Fruit fly (Drosophila melanogaster) whole organism, embryonic: Measurements from ENCODE around the gene CG5188.
A peak's percentile ranks its signal among the peaks of the same experiment; 100 is the strongest.

Source experiments
- Aef1 ChIP-seq: fragments of 200-800 bp; sonication (Bioruptor generic); IDR thresholded peaks from 3 replicates; pipeline ENCODE4 v1.3.6; 2022; ENCODE audit warnings: missing biosample characterization, missing genetic modification characterization
- CG10147 ChIP-seq: fragments of 200-800 bp; sonication (Bioruptor generic); optimal IDR thresholded peaks from 2 replicates; lab custom pipeline; 2019; ENCODE audit warnings: missing biosample characterization, mild to moderate bottlenecking, missing genetic modification characterization, moderate library complexity
- CG10321 ChIP-seq: fragments of 200-800 bp; sonication (Bioruptor generic); IDR thresholded peaks from 2 replicates; pipeline ENCODE4 v1.3.6; 2022; ENCODE audit warnings: missing biosample characterization, missing genetic modification characterization
- CG10431 ChIP-seq: fragments of 200-800 bp; sonication (Bioruptor generic); optimal IDR thresholded peaks from 3 replicates; lab custom pipeline; 2018; ENCODE audit warnings: missing biosample characterization, mild to moderate bottlenecking, missing genetic modification characterization
- CG11085 ChIP-seq: fragments of 200-800 bp; sonication (Bioruptor generic); IDR thresholded peaks from 2 replicates; pipeline ENCODE4 v1.3.6; 2022; ENCODE audit warnings: missing biosample characterization, missing genetic modification characterization
- CG11560 ChIP-seq: fragments of 200-800 bp; sonication (Bioruptor generic); IDR thresholded peaks from 3 replicates; pipeline ENCODE4 v1.3.6; 2022; ENCODE audit warnings: missing biosample characterization, missing genetic modification characterization
- CG12071 ChIP-seq: fragments of 200-800 bp; sonication (Bioruptor generic); optimal IDR thresholded peaks from 3 replicates; lab custom pipeline; 2018; ENCODE audit warnings: missing biosample characterization, mild to moderate bottlenecking, missing genetic modification characterization
- CG14014 ChIP-seq: fragments of 200-800 bp; sonication (Bioruptor generic); IDR thresholded peaks from 2 replicates; pipeline ENCODE4 v1.3.6; 2022; ENCODE audit warnings: missing biosample characterization, missing genetic modification characterization
- CG15073 ChIP-seq: fragments of 200-800 bp; sonication (Bioruptor generic); optimal IDR thresholded peaks from 2 replicates; lab custom pipeline; 2016; ENCODE audit warnings: missing biosample characterization, missing genetic modification characterization
- CG1529 ChIP-seq: fragments of 200-800 bp; sonication (Bioruptor generic); optimal IDR thresholded peaks from 3 replicates; lab custom pipeline; 2018; ENCODE audit warnings: missing biosample characterization, missing genetic modification characterization
- CG1603 ChIP-seq: fragments of 200-800 bp; sonication (Bioruptor generic); optimal IDR thresholded peaks from 2 replicates; lab custom pipeline; 2019; ENCODE audit warnings: missing biosample characterization, mild to moderate bottlenecking, missing genetic modification characterization, moderate library complexity
- CG17612 ChIP-seq: fragments of 200-800 bp; sonication (Bioruptor generic); IDR thresholded peaks from 2 replicates; pipeline ENCODE4 v1.3.6; 2022; ENCODE audit warnings: missing biosample characterization, missing genetic modification characterization
- CG17829 ChIP-seq: fragments of 200-800 bp; optimal IDR thresholded peaks from 2 replicates; lab custom pipeline; 2019; ENCODE audit warnings: missing biosample characterization, mild to moderate bottlenecking, missing genetic modification characterization, moderate library complexity
- CG4360 ChIP-seq: fragments of 200-800 bp; sonication (Bioruptor generic); IDR thresholded peaks from 2 replicates; pipeline ENCODE4 v1.3.6; 2022; ENCODE audit warnings: missing biosample characterization, missing genetic modification characterization
- CG4820 ChIP-seq: fragments of 200-800 bp; sonication (Bioruptor generic); optimal IDR thresholded peaks from 3 replicates; lab custom pipeline; 2016; ENCODE audit warnings: missing biosample characterization, missing genetic modification characterization
- CG5245 ChIP-seq: fragments of 200-800 bp; sonication (Bioruptor generic); optimal IDR thresholded peaks from 3 replicates; lab custom pipeline; 2016; ENCODE audit warnings: missing biosample characterization, missing genetic modification characterization
- CG6175 ChIP-seq: fragments of 200-800 bp; sonication (Bioruptor generic); IDR thresholded peaks from 3 replicates; pipeline ENCODE4 v1.3.6; 2022; ENCODE audit warnings: missing biosample characterization, missing genetic modification characterization
- CG6254 ChIP-seq: fragments of 200-800 bp; sonication (Bioruptor generic); optimal IDR thresholded peaks from 3 replicates; lab custom pipeline; 2017; ENCODE audit warnings: mild to moderate bottlenecking, missing biosample characterization, missing genetic modification reagents, missing genetic modification characterization
- CG8924 ChIP-seq: fragments of 200-800 bp; optimal IDR thresholded peaks from 3 replicates; lab custom pipeline; 2019; ENCODE audit warnings: missing biosample characterization, mild to moderate bottlenecking, missing genetic modification characterization, moderate library complexity
- CG8944 ChIP-seq: fragments of 200-800 bp; sonication (Bioruptor generic); optimal IDR thresholded peaks from 3 replicates; lab custom pipeline; 2016; ENCODE audit warnings: missing biosample characterization, missing genetic modification characterization
- Chrac-16 ChIP-seq: fragments of 200-800 bp; sonication (Bioruptor generic); optimal IDR thresholded peaks from 3 replicates; lab custom pipeline; 2016; ENCODE audit warnings: missing biosample characterization, missing genetic modification characterization
- Dad ChIP-seq: fragments of 200-800 bp; sonication (Bioruptor generic); optimal IDR thresholded peaks from 3 replicates; lab custom pipeline; 2016; ENCODE audit warnings: missing biosample characterization, missing genetic modification characterization
- Deaf1 ChIP-seq: fragments of 200-800 bp; optimal IDR thresholded peaks from 3 replicates; lab custom pipeline; 2019; ENCODE audit warnings: missing biosample characterization, mild to moderate bottlenecking, missing genetic modification characterization, moderate library complexity
- HLH3B ChIP-seq: fragments of 200-800 bp; sonication (Bioruptor generic); IDR thresholded peaks from 2 replicates; pipeline ENCODE4 v1.3.6; 2022; ENCODE audit warnings: missing biosample characterization, missing genetic modification characterization
- Hmr ChIP-seq: fragments of 200-800 bp; sonication (Bioruptor generic); optimal IDR thresholded peaks from 3 replicates; lab custom pipeline; 2017; ENCODE audit warnings: mild to moderate bottlenecking, missing biosample characterization, missing genetic modification reagents, missing genetic modification characterization
- Max ChIP-seq: fragments of 200-800 bp; sonication (Bioruptor generic); optimal IDR thresholded peaks from 2 replicates; lab custom pipeline; 2016; ENCODE audit warnings: missing biosample characterization, mild to moderate bottlenecking, missing genetic modification characterization
- Mrtf ChIP-seq: fragments of 200-800 bp; sonication (Bioruptor generic); IDR thresholded peaks from 3 replicates; pipeline ENCODE4 v1.3.6; 2022; ENCODE audit warnings: missing biosample characterization, missing genetic modification characterization
- Opbp ChIP-seq: fragments of 200-800 bp; sonication (Bioruptor generic); IDR thresholded peaks from 3 replicates; pipeline ENCODE4 v1.3.6; 2022; ENCODE audit warnings: missing biosample characterization, missing genetic modification characterization; ENCODE audit not compliant: partially characterized antibody
- TFAM ChIP-seq: fragments of 200-800 bp; sonication (Bioruptor generic); optimal IDR thresholded peaks from 2 replicates; lab custom pipeline; 2017; ENCODE audit warnings: missing biosample characterization, missing genetic modification characterization, inconsistent platforms
- Xbp1 ChIP-seq: fragments of 200-800 bp; sonication (Bioruptor generic); optimal IDR thresholded peaks from 3 replicates; lab custom pipeline; 2016; ENCODE audit warnings: missing biosample characterization, mild to moderate bottlenecking, missing genetic modification characterization
- cwo ChIP-seq: fragments of 200-800 bp; sonication (Bioruptor generic); optimal IDR thresholded peaks from 3 replicates; lab custom pipeline; 2017; ENCODE audit warnings: missing biosample characterization, missing genetic modification characterization, mild to moderate bottlenecking, moderate library complexity, missing genetic modification reagents
- da ChIP-seq: fragments of 200-800 bp; sonication (Bioruptor generic); optimal IDR thresholded peaks from 2 replicates; lab custom pipeline; 2016; ENCODE audit warnings: missing biosample characterization, missing genetic modification characterization
- emc ChIP-seq: fragments of 200-800 bp; sonication (Bioruptor generic); optimal IDR thresholded peaks from 2 replicates; lab custom pipeline; 2016; ENCODE audit warnings: missing biosample characterization, missing genetic modification characterization
- fru ChIP-seq: fragments of >200 bp; optimal IDR thresholded peaks from 2 replicates; lab custom pipeline; 2017
- gsb-n ChIP-seq: fragments of 200-800 bp; sonication (Bioruptor generic); optimal IDR thresholded peaks from 3 replicates; lab custom pipeline; 2018; ENCODE audit warnings: missing biosample characterization, mild to moderate bottlenecking, missing genetic modification characterization
- gt ChIP-seq: fragments of 200-800 bp; sonication (Bioruptor generic); IDR thresholded peaks from 2 replicates; pipeline ENCODE4 v1.3.6; 2022; ENCODE audit warnings: missing biosample characterization, missing genetic modification characterization
- hb ChIP-seq: fragments of 200-800 bp; sonication (Bioruptor generic); IDR thresholded peaks from 3 replicates; pipeline ENCODE4 v1.3.6; 2022; ENCODE audit warnings: missing biosample characterization, missing genetic modification characterization; ENCODE audit not compliant: partially characterized antibody
- lbe ChIP-seq: fragments of 200-800 bp; sonication (Bioruptor generic); optimal IDR thresholded peaks from 2 replicates; lab custom pipeline; 2016; ENCODE audit warnings: missing biosample characterization, mild to moderate bottlenecking, missing genetic modification characterization
- maf-S ChIP-seq: fragments of 200-800 bp; sonication (Bioruptor generic); optimal IDR thresholded peaks from 2 replicates; lab custom pipeline; 2016; ENCODE audit warnings: missing biosample characterization, missing genetic modification characterization
- nau ChIP-seq: fragments of 200-800 bp; sonication (Bioruptor generic); optimal IDR thresholded peaks from 3 replicates; lab custom pipeline; 2017; ENCODE audit warnings: missing biosample characterization, mild to moderate bottlenecking, missing genetic modification characterization, missing genetic modification reagents
- nerfin-1 ChIP-seq: fragments of 200-800 bp; sonication (Bioruptor generic); optimal IDR thresholded peaks from 3 replicates; lab custom pipeline; 2019; ENCODE audit warnings: missing biosample characterization, mild to moderate bottlenecking, missing genetic modification characterization, moderate library complexity
- odd ChIP-seq: fragments of 200-800 bp; sonication (Bioruptor generic); optimal IDR thresholded peaks from 2 replicates; lab custom pipeline; 2017; ENCODE audit warnings: missing biosample characterization, mild to moderate bottlenecking, missing genetic modification characterization
- p53 ChIP-seq: fragments of 200-800 bp; sonication (Bioruptor generic); optimal IDR thresholded peaks from 2 replicates; lab custom pipeline; 2016; ENCODE audit warnings: missing biosample characterization, missing genetic modification characterization
- pan ChIP-seq, 4 experiments: fragments of >200 bp in 3 of 4; fragments of 200-800 bp in 1 of 4; sonication (Bioruptor generic) in 1 of 4; optimal IDR thresholded peaks in 3 of 4; IDR thresholded peaks in 1 of 4; 2 replicates each; pipeline versions ENCODE4 v1.3.6 to Lab custom; 2017 to 2022; ENCODE audit warnings: missing biosample characterization in 2 of 4, missing genetic modification characterization in 2 of 4, mixed read lengths in 1 of 4
- pnt ChIP-seq: fragments of 200-800 bp; sonication (Bioruptor generic); optimal IDR thresholded peaks from 3 replicates; lab custom pipeline; 2016; ENCODE audit warnings: missing biosample characterization, missing genetic modification characterization
- rib ChIP-seq: fragments of 200-800 bp; sonication (Bioruptor generic); IDR thresholded peaks from 2 replicates; pipeline ENCODE4 v1.3.6; 2022; ENCODE audit warnings: missing biosample characterization, missing genetic modification characterization
- slou ChIP-seq: fragments of 200-800 bp; sonication (Bioruptor generic); optimal IDR thresholded peaks from 3 replicates; lab custom pipeline; 2016; ENCODE audit warnings: missing biosample characterization, missing genetic modification characterization
- yki ChIP-seq: fragments of >200 bp; optimal IDR thresholded peaks from 3 replicates; lab custom pipeline; 2018
- zf30C ChIP-seq: fragments of 200-800 bp; sonication (Bioruptor generic); optimal IDR thresholded peaks from 3 replicates; lab custom pipeline; 2018; ENCODE audit warnings: missing biosample characterization, mild to moderate bottlenecking, missing genetic modification characterization
- zfh1 ChIP-seq: fragments of 200-800 bp; sonication (Bioruptor generic); IDR thresholded peaks from 3 replicates; pipeline ENCODE4 v1.3.6; 2022; ENCODE audit warnings: missing biosample characterization, missing genetic modification characterization
- zfh2 ChIP-seq: fragments of 200-800 bp; sonication (Bioruptor generic); optimal IDR thresholded peaks from 2 replicates; lab custom pipeline; 2016; ENCODE audit warnings: missing biosample characterization, missing genetic modification characterization

The CG5188 gene

dm6 chr2L:10381890-10382450 lies 46.7 kb upstream of the CG5188 start, which contains the start of gene CG5096 (continued):
- TF ChIP-seq Max (GFP tag; lab: Kevin White, UChicago): peak; percentile 70
- TF ChIP-seq CG4820 (GFP tag; lab: Kevin White, UChicago): peak; percentile 67
- peak; percentile 72 for TF ChIP-seq gsb-n (tag; lab: Kevin White, UChicago)
- TF ChIP-seq CG12071 (GFP tag; lab: Kevin White, UChicago): no peak
- TF ChIP-seq yki (lab: Kevin White, UChicago): no peak
- peak; percentile 75 for TF ChIP-seq odd (GFP tag; lab: Kevin White, UChicago)
- TF ChIP-seq Aef1 (GFP tag; lab: Robert Waterston, UW): peak; percentile 88
- TF ChIP-seq CG10147 (GFP tag; lab: Kevin White, UChicago): peak; percentile 85
- peak; percentile 59; the same call in 1 of the 2 replicates for TF ChIP-seq CG10321 (GFP tag; lab: Robert Waterston, UW)
- peak; percentile 87 for TF ChIP-seq zfh1 (GFP tag; lab: Robert Waterston, UW)
- TF ChIP-seq HLH3B (GFP tag; lab: Robert Waterston, UW): peak; percentile 93; the same call in 1 of the 2 replicates
- peak; percentile 67 for TF ChIP-seq zfh2 (GFP tag; lab: Kevin White, UChicago)
- TF ChIP-seq CG11560 (tag; lab: Robert Waterston, UW): no peak
- peak; percentile 88 for TF ChIP-seq CG17829 (tag; lab: Kevin White, UChicago)
- no peak for TF ChIP-seq fru (lab: Kevin White, UChicago)
- TF ChIP-seq CG6254 (GFP tag; lab: Kevin White, UChicago): peak; percentile 60
- no peak for TF ChIP-seq TFAM
- peak; percentile 92 for TF ChIP-seq CG14014
- peak; percentile 59 for TF ChIP-seq emc (GFP tag; lab: Kevin White, UChicago)
- TF ChIP-seq CG6175: peak; percentile 63; the same call in 1 of the 3 replicates
- peak; percentile 86 for TF ChIP-seq rib (GFP tag; lab: Robert Waterston, UW)
- TF ChIP-seq Mrtf (GFP tag; lab: Robert Waterston, UW): no peak; the same call in 2 of the 3 replicates
- TF ChIP-seq pan (optimal IDR thresholded peaks at IDR 0.05; lab: Kevin White, UChicago): no peak
- TF ChIP-seq pan (GFP tag; optimal IDR thresholded peaks at IDR 0.05 in 1 of 2, IDR thresholded peaks at IDR 0.05 in 1 of 2): peak in 1 of 2 experiments; percentile 91
- TF ChIP-seq hb (GFP tag; lab: Robert Waterston, UW): no peak
- TF ChIP-seq zf30C (GFP tag; lab: Kevin White, UChicago): no peak
- peak; percentile 58 for TF ChIP-seq Chrac-16 (GFP tag; lab: Kevin White, UChicago)
- TF ChIP-seq Dad (GFP tag; lab: Kevin White, UChicago): peak; percentile 51
- TF ChIP-seq CG17612 (GFP tag; lab: Robert Waterston, UW): peak; percentile 74
- TF ChIP-seq CG1603 (tag; lab: Kevin White, UChicago): peak; percentile 84
- peak; percentile 67 for TF ChIP-seq maf-S (GFP tag; lab: Kevin White, UChicago)
- TF ChIP-seq CG10431: no peak
- peak; percentile 94 for TF ChIP-seq Hmr (GFP tag; lab: Kevin White, UChicago)
- peak; percentile 94 for TF ChIP-seq CG8924
- TF ChIP-seq da (GFP tag; lab: Kevin White, UChicago): peak; percentile 66
- no peak for TF ChIP-seq gt (GFP tag; lab: Robert Waterston, UW)
- peak; percentile 62 for TF ChIP-seq lbe (GFP tag; lab: Kevin White, UChicago)
- TF ChIP-seq CG15073 (GFP tag; lab: Kevin White, UChicago): peak; percentile 16
- TF ChIP-seq pnt (GFP tag; lab: Kevin White, UChicago): peak; percentile 71
- peak; percentile 82 for TF ChIP-seq nerfin-1 (tag; lab: Kevin White, UChicago)
- TF ChIP-seq slou (GFP tag; lab: Kevin White, UChicago): peak; percentile 10
- TF ChIP-seq Opbp (GFP tag; lab: Robert Waterston, UW): no peak
- peak; percentile 92 for TF ChIP-seq cwo
- no peak for TF ChIP-seq p53 (GFP tag; lab: Kevin White, UChicago)
- TF ChIP-seq CG11085 (GFP tag; lab: Robert Waterston, UW): peak; percentile 83
- TF ChIP-seq CG4360 (GFP tag; lab: Robert Waterston, UW): peak; percentile 62
- peak; percentile 75 for TF ChIP-seq Deaf1 (tag; lab: Kevin White, UChicago)
- TF ChIP-seq CG8944 (GFP tag; lab: Kevin White, UChicago): peak; percentile 43
- peak; percentile 84 for TF ChIP-seq nau (GFP tag; lab: Kevin White, UChicago)
- TF ChIP-seq CG1529 (GFP tag; lab: Kevin White, UChicago): peak; percentile 74
- TF ChIP-seq CG5245 (GFP tag; lab: Kevin White, UChicago): peak; percentile 66
- peak; percentile 78 for TF ChIP-seq Xbp1
